Worm (Caenorhabditis elegans) whole organism, L4 larva: Measurements from ENCODE around the gene F13E9.15.

Source experiments
- F26F4.8 ChIP-seq: fragments of 200-800 bp; sonication (Bioruptor generic); conservative IDR thresholded peaks from 2 replicates; pipeline ENCODE4 v1.3.6; 2022; ENCODE audit warnings: missing genetic modification characterization, missing compliant biosample characterization
- ceh-20 ChIP-seq: fragments of 200-800 bp; sonication (Bioruptor generic); IDR thresholded peaks from 2 replicates; pipeline ENCODE4 v1.3.6; 2022; ENCODE audit warnings: missing genetic modification reagents, missing genetic modification characterization, missing compliant biosample characterization
- egl-43 ChIP-seq: fragments of 200-800 bp; sonication (Bioruptor generic); IDR thresholded peaks from 2 replicates; pipeline ENCODE4 v1.3.6; 2022; ENCODE audit warnings: missing genetic modification reagents, missing genetic modification characterization, missing compliant biosample characterization
- fos-1 ChIP-seq: fragments of 150-350 bp; optimal IDR thresholded peaks from 2 replicates; lab custom pipeline; 2014; ENCODE audit warnings: missing biosample characterization, missing genetic modification characterization
- mep-1 ChIP-seq: fragments of 150-350 bp; sonication (generic microtip); optimal IDR thresholded peaks from 3 replicates; lab custom pipeline; 2014; ENCODE audit warnings: missing biosample characterization, missing genetic modification characterization
- nhr-42 ChIP-seq: fragments of 200-800 bp; sonication (Bioruptor generic); IDR thresholded peaks from 2 replicates; pipeline ENCODE4 v1.3.6; 2022; ENCODE audit warnings: missing genetic modification characterization, missing compliant biosample characterization
- pha-4 ChIP-seq, 2 experiments: fragments of 150-350 bp in 1 of 2; fragments of 200-800 bp in 1 of 2; sonication (Bioruptor generic) in 1 of 2; IDR thresholded peaks in 1 of 2; optimal IDR thresholded peaks in 1 of 2; 2 replicates each; pipeline versions ENCODE4 v1.3.6 to Lab custom; 2014 to 2022; ENCODE audit warnings: missing genetic modification characterization in 2 of 2, missing genetic modification reagents in 2 of 2, missing biosample characterization in 1 of 2, missing compliant biosample characterization in 1 of 2
- pqm-1 ChIP-seq: sonication (generic microtip); optimal IDR thresholded peaks from 2 replicates; lab custom pipeline; 2017; ENCODE audit warnings: missing biosample characterization, missing genetic modification characterization
- unc-130 ChIP-seq: sonication (generic microtip); optimal IDR thresholded peaks from 2 replicates; lab custom pipeline; 2016; ENCODE audit warnings: missing genetic modification reagents, missing genetic modification characterization, missing compliant biosample characterization

- TF ChIP-seq pqm-1 (tag; lab: Kevin White, UChicago): no peak
- no peak for TF ChIP-seq ceh-20 (GFP tag; lab: Robert Waterston, UW)
- no peak for TF ChIP-seq pha-4 (GFP tag; IDR thresholded peaks at IDR 0.05; lab: Robert Waterston, UW)
- TF ChIP-seq pha-4 (tag; optimal IDR thresholded peaks at IDR 0.05; lab: Kevin White, UChicago): no peak
- TF ChIP-seq unc-130: no peak
- TF ChIP-seq F26F4.8 (GFP tag; lab: Robert Waterston, UW): no peak
- no peak for TF ChIP-seq egl-43
- no peak for TF ChIP-seq fos-1 (tag; lab: Kevin White, UChicago)
- TF ChIP-seq mep-1: no peak
- no peak for TF ChIP-seq nhr-42 (GFP tag; lab: Robert Waterston, UW)
Measured at ce11 chrIV:10864031-10864430, 25.6 kb downstream of the F13E9.15 start, which contains the start of gene nish-1.
